Fruit fly (Drosophila melanogaster): ENCODE data around the gene CG14662.

dm6 chr3R:5023514-5024397 is 39.7 kb upstream of the CG14662 start:
- no peak for TF ChIP-seq CG8478 (optimal IDR thresholded peaks at IDR 0.05)
- no peak for TF ChIP-seq CTCF (optimal IDR thresholded peaks at IDR 0.05)

All from S2 (cell line).